Worm (Caenorhabditis elegans): Measurements from ENCODE around the gene Y54G11A.14.

DNA sequence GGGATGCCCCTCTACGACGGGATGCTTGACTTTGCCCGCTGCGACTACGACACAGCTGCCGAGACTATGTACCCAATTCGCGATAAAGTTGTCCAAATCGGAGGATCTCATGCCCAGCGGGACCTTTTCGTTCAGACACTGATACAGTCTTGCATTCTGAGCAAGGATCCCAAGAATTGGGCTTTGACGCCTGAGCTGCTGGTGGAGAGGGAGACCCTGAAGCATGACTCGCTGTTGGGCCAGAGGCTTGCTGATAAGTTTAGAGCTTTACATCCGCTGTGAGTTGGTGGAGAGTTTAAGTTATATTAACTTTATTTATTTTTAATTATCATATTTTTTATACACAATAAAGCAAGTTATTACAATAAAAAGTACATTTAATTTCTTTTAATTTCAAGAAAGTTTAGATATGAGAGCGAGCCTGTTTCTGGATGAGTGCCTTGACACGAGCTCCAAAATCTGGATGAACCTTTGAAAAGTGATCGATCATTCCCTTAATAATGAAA is 18.7 kb upstream of the Y54G11A.14 start:
- no peak for TF ChIP-seq nhr-12 (tag; optimal IDR thresholded peaks at IDR 0.05)
- no peak for TF ChIP-seq lin-13 (tag; optimal IDR thresholded peaks at IDR 0.05)
- TF ChIP-seq snpc-4 (tag; optimal IDR thresholded peaks at IDR 0.05), result no peak
- TF ChIP-seq elt-1 (tag; optimal IDR thresholded peaks at IDR 0.05; ENCODE audit: borderline replicate concordance, insufficient read depth), result no peak
- TF ChIP-seq nhr-76 (tag; optimal IDR thresholded peaks at IDR 0.05), result no peak
- TF ChIP-seq ztf-11 (tag; optimal IDR thresholded peaks at IDR 0.05), result no peak
- TF ChIP-seq sptf-1 (tag; optimal IDR thresholded peaks at IDR 0.05), result no peak
- no peak for TF ChIP-seq lsy-2 (tag; optimal IDR thresholded peaks at IDR 0.05)
- no peak for TF ChIP-seq unc-39 (tag; optimal IDR thresholded peaks at IDR 0.05)
- TF ChIP-seq pha-4 (tag; optimal IDR thresholded peaks at IDR 0.05), result no peak
- no peak for TF ChIP-seq ces-1 (GFP tag; optimal IDR thresholded peaks at IDR 0.05)
- TF ChIP-seq mab-5 (tag; optimal IDR thresholded peaks at IDR 0.05), result no peak
- TF ChIP-seq nhr-28 (tag; optimal IDR thresholded peaks at IDR 0.05), result no peak
